Fruit fly (Drosophila melanogaster): ENCODE data around the gene Sec23.

Gene Sec23

DNA sequence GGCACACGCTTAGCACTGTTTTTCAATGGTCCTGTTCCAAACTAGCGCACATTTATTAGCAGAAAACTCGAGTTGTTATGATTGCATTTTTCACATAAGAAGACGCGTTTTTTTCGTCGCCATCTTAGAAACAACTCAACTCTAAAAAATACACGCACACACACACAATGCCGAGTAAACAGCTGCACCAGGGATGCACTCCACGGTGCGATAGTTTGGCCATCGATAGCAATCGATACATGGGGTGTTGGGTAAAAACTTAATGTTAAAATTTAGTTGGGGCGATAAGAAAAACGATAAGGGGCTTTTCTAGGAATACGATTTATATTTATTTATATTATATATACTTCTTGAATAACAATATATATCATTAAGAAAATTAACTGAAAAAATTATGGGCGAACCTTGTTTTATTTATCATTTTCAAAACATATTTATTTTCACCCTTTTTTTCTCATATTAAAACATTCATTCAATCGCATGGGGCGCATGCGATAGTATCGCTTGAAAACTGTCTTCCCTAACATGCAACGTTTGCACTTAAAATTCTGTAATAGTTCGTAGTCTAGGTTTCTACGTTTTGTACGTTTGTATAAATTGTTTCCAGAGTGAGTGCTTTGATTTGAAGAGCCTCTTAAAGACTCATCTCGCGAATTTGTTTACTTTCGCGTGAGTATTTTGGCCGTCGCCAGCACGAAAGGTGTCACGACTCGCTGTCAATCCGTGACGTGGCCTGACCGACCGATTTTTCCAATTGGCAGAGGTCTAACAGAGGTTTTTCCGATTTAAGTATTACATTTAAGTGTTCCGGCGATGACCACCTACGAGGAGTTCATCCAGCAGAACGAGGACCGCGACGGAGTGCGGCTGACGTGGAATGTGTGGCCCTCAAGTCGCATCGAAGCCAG lies at the start of gene Sec23, which contains the start of gene MTA1-like:
Sec23 (plus strand) TSS at position 497 of the 908 bp plus-strand sequence.
MTA1-like (minus strand) TSS at position 170 of the 908 bp plus-strand sequence.
- TF ChIP-seq Dif (GFP tag; optimal IDR thresholded peaks at IDR 0.05; ENCODE audit: partially characterized antibody), result no peak
- TF ChIP-seq CrebA (GFP tag; optimal IDR thresholded peaks at IDR 0.05; ENCODE audit: borderline replicate concordance), result no peak
- peak; percentile 36 for TF ChIP-seq fru (GFP tag; optimal IDR thresholded peaks at IDR 0.05)
- TF ChIP-seq sage (GFP tag; optimal IDR thresholded peaks at IDR 0.05), result peak; percentile 35
- TF ChIP-seq N (GFP tag; optimal IDR thresholded peaks at IDR 0.05), result no peak
- no peak for TF ChIP-seq CG32264 (GFP tag; optimal IDR thresholded peaks at IDR 0.05)
- TF ChIP-seq Hr78 (GFP tag; optimal IDR thresholded peaks at IDR 0.05), result no peak
- TF ChIP-seq tai (GFP tag; optimal IDR thresholded peaks at IDR 0.05), result no peak
- peak; percentile 0 for TF ChIP-seq Myc (optimal IDR thresholded peaks at IDR 0.05)
- no peak for TF ChIP-seq Dfd (GFP tag; optimal IDR thresholded peaks at IDR 0.05)
- TF ChIP-seq pan (optimal IDR thresholded peaks at IDR 0.05), result no peak
- TF ChIP-seq Hnf4 (GFP tag; optimal IDR thresholded peaks at IDR 0.05), result peak; percentile 76
- no peak for TF ChIP-seq lola (GFP tag; optimal IDR thresholded peaks at IDR 0.05)
- TF ChIP-seq Jra (GFP tag; optimal IDR thresholded peaks at IDR 0.05), result peak; percentile 19
- TF ChIP-seq dl (GFP tag; optimal IDR thresholded peaks at IDR 0.05; ENCODE audit: insufficient read depth in 1 of 2, partially characterized antibody in 2 of 2), result no peak
- peak; percentile 5 for TF ChIP-seq Hr83 (GFP tag; optimal IDR thresholded peaks at IDR 0.05; ENCODE audit: poor library complexity, severe bottlenecking)
- no peak for TF ChIP-seq Vsx2 (GFP tag; optimal IDR thresholded peaks at IDR 0.05; ENCODE audit: partially characterized antibody)
- peak; percentile 66 for TF ChIP-seq woc (GFP tag; optimal IDR thresholded peaks at IDR 0.05)
- peak; percentile 33 for TF ChIP-seq sv (GFP tag; optimal IDR thresholded peaks at IDR 0.05)
- TF ChIP-seq Mio (GFP tag; optimal IDR thresholded peaks at IDR 0.05), result no peak
- peak; percentile 54 for TF ChIP-seq dmrt93B (GFP tag; optimal IDR thresholded peaks at IDR 0.05)
- TF ChIP-seq OdsH (GFP tag; optimal IDR thresholded peaks at IDR 0.05), result peak; percentile 24
- peak; percentile 70 for TF ChIP-seq rgr (GFP tag; optimal IDR thresholded peaks at IDR 0.05)
- TF ChIP-seq ey (GFP tag; optimal IDR thresholded peaks at IDR 0.05), result peak; percentile 52
- TF ChIP-seq GATAd (GFP tag; optimal IDR thresholded peaks at IDR 0.05), result no peak
- TF ChIP-seq Rel (GFP tag; optimal IDR thresholded peaks at IDR 0.05), result peak; percentile 71
- TF ChIP-seq Rel (tag; optimal IDR thresholded peaks at IDR 0.05), result peak; percentile 9
- TF ChIP-seq foxo (GFP tag; optimal IDR thresholded peaks at IDR 0.05), result peak in 1 of 2 experiments; percentile 74
- TF ChIP-seq jim (GFP tag; optimal IDR thresholded peaks at IDR 0.05), result no peak
- peak; percentile 72 for TF ChIP-seq HLH106 (tag; optimal IDR thresholded peaks at IDR 0.05)
- TF ChIP-seq dsf (GFP tag; optimal IDR thresholded peaks at IDR 0.05; ENCODE audit: borderline replicate concordance), result peak; percentile 48
- peak; percentile 63 for TF ChIP-seq psq (GFP tag; optimal IDR thresholded peaks at IDR 0.05)
- no peak for TF ChIP-seq usp (GFP tag; optimal IDR thresholded peaks at IDR 0.05)
- TF ChIP-seq h (GFP tag; optimal IDR thresholded peaks at IDR 0.05), result peak; percentile 48
- TF ChIP-seq br (GFP tag; optimal IDR thresholded peaks at IDR 0.05), result peak; percentile 26
- no peak for TF ChIP-seq Abd-B (GFP tag; optimal IDR thresholded peaks at IDR 0.05)
- TF ChIP-seq Sp1 (GFP tag; optimal IDR thresholded peaks at IDR 0.05), result peak; percentile 54
- peak; percentile 33 for TF ChIP-seq CG9705 (GFP tag; optimal IDR thresholded peaks at IDR 0.05)
- peak; percentile 39 for TF ChIP-seq brk (GFP tag; optimal IDR thresholded peaks at IDR 0.05)

Data from whole organism, wandering third instar larva.